Worm (Caenorhabditis elegans) whole organism, young adult: Measurements from ENCODE around the gene F58H7.1.
A peak's percentile ranks its signal among the peaks of the same experiment; 100 is the strongest.

Experiments used
- B0336.3 ChIP-seq: fragments of 200-800 bp; sonication (Bioruptor generic); IDR thresholded peaks from 2 replicates; pipeline ENCODE4 v1.3.6; 2022; ENCODE audit warnings: missing genetic modification characterization, missing compliant biosample characterization
- D2030.7 ChIP-seq: fragments of 200-800 bp; sonication (Bioruptor generic); IDR thresholded peaks from 2 replicates; pipeline ENCODE4 v1.3.6; 2022; ENCODE audit warnings: missing genetic modification reagents, missing genetic modification characterization, missing compliant biosample characterization
- F10E7.11 ChIP-seq: sonication (generic microtip); optimal IDR thresholded peaks from 2 replicates; lab custom pipeline; 2017; ENCODE audit warnings: mild to moderate bottlenecking, missing genetic modification characterization, moderate library complexity, missing compliant biosample characterization
- F22D6.2 ChIP-seq: sonication (generic microtip); optimal IDR thresholded peaks from 2 replicates; lab custom pipeline; 2016; ENCODE audit warnings: mild to moderate bottlenecking, missing genetic modification characterization, missing compliant biosample characterization
- F57C9.4 ChIP-seq: sonication (generic microtip); optimal IDR thresholded peaks from 2 replicates; lab custom pipeline; 2017; ENCODE audit warnings: mild to moderate bottlenecking, missing genetic modification characterization, missing compliant biosample characterization
- T26A5.8 ChIP-seq: sonication (generic microtip); optimal IDR thresholded peaks from 2 replicates; lab custom pipeline; 2016; ENCODE audit warnings: missing genetic modification characterization, missing compliant biosample characterization
- Y67H2A.10 ChIP-seq: fragments of 200-800 bp; sonication (Bioruptor generic); conservative IDR thresholded peaks from 2 replicates; pipeline ENCODE4 v1.3.6; 2022; ENCODE audit warnings: missing genetic modification reagents, missing genetic modification characterization, missing compliant biosample characterization
- attf-6 ChIP-seq: fragments of 200-800 bp; sonication (Bioruptor generic); IDR thresholded peaks from 2 replicates; pipeline ENCODE4 v1.3.6; 2022; ENCODE audit warnings: missing genetic modification reagents, missing genetic modification characterization, missing compliant biosample characterization
- bed-1 ChIP-seq: fragments of 200-800 bp; sonication (Bioruptor generic); IDR thresholded peaks from 2 replicates; pipeline ENCODE4 v1.3.6; 2022; ENCODE audit warnings: missing genetic modification reagents, missing genetic modification characterization, missing compliant biosample characterization
- ccch-3 ChIP-seq: fragments of 200-800 bp; sonication (Bioruptor generic); optimal IDR thresholded peaks from 2 replicates; lab custom pipeline; 2018; ENCODE audit warnings: mild to moderate bottlenecking, missing genetic modification characterization, missing compliant biosample characterization
- ceh-27 ChIP-seq: fragments of 200-800 bp; sonication (Bioruptor generic); optimal IDR thresholded peaks from 2 replicates; lab custom pipeline; 2018; ENCODE audit warnings: mild to moderate bottlenecking, missing genetic modification characterization, moderate library complexity, missing compliant biosample characterization
- ceh-79 ChIP-seq: sonication (generic microtip); optimal IDR thresholded peaks from 2 replicates; lab custom pipeline; 2017; ENCODE audit warnings: mild to moderate bottlenecking, missing genetic modification characterization, missing compliant biosample characterization
- die-1 ChIP-seq: sonication (generic microtip); optimal IDR thresholded peaks from 2 replicates; lab custom pipeline; 2016; ENCODE audit warnings: missing genotype, mild to moderate bottlenecking, missing genetic modification characterization, missing compliant biosample characterization
- dpff-1 ChIP-seq: sonication (generic microtip); optimal IDR thresholded peaks from 2 replicates; lab custom pipeline; 2017; ENCODE audit warnings: mild to moderate bottlenecking, missing genetic modification characterization, missing compliant biosample characterization
- egl-18 ChIP-seq: fragments of 200-800 bp; sonication (Bioruptor generic); IDR thresholded peaks from 2 replicates; pipeline ENCODE4 v1.3.6; 2022; ENCODE audit warnings: missing genetic modification reagents, missing genetic modification characterization, missing compliant biosample characterization
- egl-44 ChIP-seq: fragments of 200-800 bp; sonication (Bioruptor generic); IDR thresholded peaks from 2 replicates; pipeline ENCODE4 v1.3.6; 2022; ENCODE audit warnings: missing genetic modification reagents, missing genetic modification characterization, missing compliant biosample characterization
- ekl-4 ChIP-seq: fragments of 200-800 bp; sonication (Bioruptor generic); IDR thresholded peaks from 2 replicates; pipeline ENCODE4 v1.3.6; 2022; ENCODE audit warnings: missing genetic modification reagents, missing genetic modification characterization, missing compliant biosample characterization
- hlh-12 ChIP-seq: sonication (generic microtip); optimal IDR thresholded peaks from 2 replicates; lab custom pipeline; 2016; ENCODE audit warnings: missing genetic modification characterization, missing compliant biosample characterization
- hlh-26 ChIP-seq: fragments of 200-800 bp; sonication (Bioruptor generic); conservative IDR thresholded peaks from 2 replicates; pipeline ENCODE4 v1.3.6; 2022; ENCODE audit warnings: missing genetic modification reagents, missing genetic modification characterization, missing compliant biosample characterization
- hmg-20 ChIP-seq: fragments of 200-800 bp; sonication (Bioruptor generic); IDR thresholded peaks from 2 replicates; pipeline ENCODE4 v1.3.6; 2022; ENCODE audit warnings: missing genetic modification reagents, missing genetic modification characterization, missing compliant biosample characterization
- lin-35 ChIP-seq, 3 experiments: fragments of 150-350 bp in 2 of 3; sonication (generic microtip) in 1 of 3; optimal IDR thresholded peaks; 2 replicates each; lab custom pipeline; 2014 to 2018; ENCODE audit warnings: missing biosample characterization in 3 of 3, missing genetic modification characterization in 3 of 3, missing genetic modification reagents in 3 of 3
- lin-40 ChIP-seq: sonication (generic microtip); optimal IDR thresholded peaks from 2 replicates; lab custom pipeline; 2016; ENCODE audit warnings: missing genetic modification characterization, mild to moderate bottlenecking, missing compliant biosample characterization, missing genotype, missing genetic modification reagents
- lir-1 ChIP-seq: fragments of 200-800 bp; sonication (Bioruptor generic); conservative IDR thresholded peaks from 2 replicates; pipeline ENCODE4 v1.3.6; 2022; ENCODE audit warnings: missing genetic modification reagents, missing genetic modification characterization, missing compliant biosample characterization
- mel-28 ChIP-seq: sonication (generic microtip); optimal IDR thresholded peaks from 2 replicates; lab custom pipeline; 2016; ENCODE audit warnings: borderline replicate concordance, mild to moderate bottlenecking, missing genetic modification characterization, missing compliant biosample characterization
- nfyb-1 ChIP-seq: fragments of 200-800 bp; sonication (Bioruptor generic); IDR thresholded peaks from 2 replicates; pipeline ENCODE4 v1.3.6; 2022; ENCODE audit warnings: missing genetic modification reagents, missing genetic modification characterization, missing compliant biosample characterization
- nhr-120 ChIP-seq: fragments of 200-800 bp; sonication (Bioruptor generic); IDR thresholded peaks from 2 replicates; pipeline ENCODE4 v1.3.6; 2022; ENCODE audit warnings: missing genetic modification characterization, missing compliant biosample characterization
- nhr-179 ChIP-seq: sonication (generic microtip); optimal IDR thresholded peaks from 2 replicates; lab custom pipeline; 2016; ENCODE audit warnings: mild to moderate bottlenecking, missing genetic modification characterization, missing compliant biosample characterization
- pbrm-1 ChIP-seq: fragments of 200-800 bp; sonication (Bioruptor generic); IDR thresholded peaks from 2 replicates; pipeline ENCODE4 v1.3.6; 2022; ENCODE audit warnings: missing genetic modification reagents, missing genetic modification characterization, missing compliant biosample characterization
- pha-4 ChIP-seq: fragments of 150-350 bp; sonication (generic microtip); optimal IDR thresholded peaks from 2 replicates; lab custom pipeline; 2014; ENCODE audit warnings: missing biosample characterization, missing genetic modification reagents, missing genetic modification characterization
- tbx-9 ChIP-seq: sonication (generic microtip); optimal IDR thresholded peaks from 2 replicates; lab custom pipeline; 2016; ENCODE audit warnings: borderline replicate concordance, missing genetic modification characterization, inconsistent platforms, missing compliant biosample characterization
- zfh-2 ChIP-seq: fragments of 200-800 bp; sonication (Bioruptor generic); conservative IDR thresholded peaks from 2 replicates; pipeline ENCODE4 v1.3.6; 2022; ENCODE audit warnings: missing genetic modification reagents, missing genetic modification characterization, missing compliant biosample characterization
- zim-3 ChIP-seq: sonication (generic microtip); optimal IDR thresholded peaks from 2 replicates; lab custom pipeline; 2017; ENCODE audit warnings: mild to moderate bottlenecking, missing genetic modification characterization, moderate library complexity, missing compliant biosample characterization
- ztf-22 ChIP-seq: fragments of 200-800 bp; sonication (Bioruptor generic); optimal IDR thresholded peaks from 2 replicates; lab custom pipeline; 2018; ENCODE audit warnings: mild to moderate bottlenecking, missing genetic modification characterization, moderate library complexity, missing compliant biosample characterization

The F58H7.1 gene

DNA sequence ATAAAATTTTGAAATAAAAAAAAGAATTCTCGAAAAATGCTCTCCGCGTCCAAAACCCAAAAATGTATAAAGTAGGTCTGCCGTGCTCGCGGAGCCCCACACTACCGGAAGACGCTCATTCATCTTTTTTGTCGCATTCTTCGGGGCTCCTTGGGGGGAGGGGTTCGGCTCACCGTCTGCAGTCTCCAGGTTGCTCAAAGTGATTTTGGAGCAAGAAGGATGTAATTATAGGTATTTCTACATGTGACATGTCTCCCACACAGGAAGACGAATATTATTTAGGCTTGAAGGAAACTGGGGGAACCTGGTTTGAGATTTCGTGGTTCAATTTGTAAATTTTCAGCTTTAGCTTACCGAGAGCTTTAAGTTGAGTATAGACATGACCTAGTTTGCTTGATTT is at the start of gene F58H7.1:
TSS of gene F58H7.1 (minus strand) at position 101 of the 400 bp plus-strand sequence.
- TF ChIP-seq zfh-2 (GFP tag; lab: Robert Waterston, UW) (peak; percentile 41; the same call in 1 of the 2 replicates), ceh-79 (no peak)

ce11 chrIV:983558-983957 is 47.9 kb upstream of the F58H7.1 start:
- no peak for TF ChIP-seq dpff-1 (tag; lab: Kevin White, UChicago)
- no peak for TF ChIP-seq F10E7.11
- no peak for TF ChIP-seq ceh-79
- TF ChIP-seq ztf-22 (GFP tag; lab: Kevin White, UChicago), result no peak
- TF ChIP-seq lin-35 (GFP tag; optimal IDR thresholded peaks at IDR 0.05; lab: Kevin White, UChicago), result no peak
- TF ChIP-seq F22D6.2, result no peak
- no peak for TF ChIP-seq ceh-27 (GFP tag; lab: Kevin White, UChicago)
- TF ChIP-seq bed-1 (GFP tag; lab: Robert Waterston, UW), result no peak
- TF ChIP-seq lin-40 (tag; lab: Kevin White, UChicago), result no peak
- no peak for TF ChIP-seq nhr-120 (GFP tag; lab: Robert Waterston, UW)
- no peak for TF ChIP-seq zim-3 (tag; lab: Kevin White, UChicago)
- no peak for TF ChIP-seq F57C9.4 (tag; lab: Kevin White, UChicago)

- TF ChIP-seq zfh-2 (GFP tag; lab: Robert Waterston, UW), result 0 out of 2 replicates have a peak, but pooled peaks have one; percentile 0
- TF ChIP-seq hlh-12, result no peak
These were observed 40.7 kb upstream of the F58H7.1 start for ce11 chrIV:976372-976771.

DNA sequence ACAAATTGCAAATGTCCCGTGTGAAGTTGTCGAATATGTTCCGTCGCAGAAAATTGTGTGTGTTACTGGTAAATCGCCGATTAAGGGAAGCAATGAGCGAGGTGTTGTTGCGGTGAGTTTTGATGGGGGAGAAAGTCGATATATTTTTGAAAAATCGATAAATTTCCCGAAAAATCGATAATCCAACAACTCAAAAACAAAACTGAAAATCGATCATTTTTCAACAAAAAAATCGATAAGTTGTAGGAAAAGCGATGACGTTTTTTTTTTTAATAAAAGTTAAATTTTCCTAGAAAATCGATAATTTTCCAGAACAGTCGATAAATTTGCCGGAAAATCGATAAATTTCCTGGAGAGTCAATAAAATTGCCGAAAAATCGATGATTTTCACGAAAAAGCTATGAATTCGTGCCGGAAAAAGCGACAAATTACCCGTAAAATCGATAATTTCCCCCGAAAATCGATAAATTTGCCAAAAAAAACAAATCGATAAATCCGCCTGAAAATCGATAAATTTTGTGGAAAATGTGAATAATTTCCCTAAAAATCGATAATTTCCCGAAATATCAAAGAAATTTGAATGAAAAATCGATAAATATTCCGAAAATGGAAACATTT is 37.3 kb upstream of the F58H7.1 start:
- TF ChIP-seq mel-28 (no peak), B0336.3 (GFP tag; lab: Robert Waterston, UW) (no peak), lir-1 (no peak), ekl-4 (GFP tag; lab: Robert Waterston, UW) (no peak)

DNA sequence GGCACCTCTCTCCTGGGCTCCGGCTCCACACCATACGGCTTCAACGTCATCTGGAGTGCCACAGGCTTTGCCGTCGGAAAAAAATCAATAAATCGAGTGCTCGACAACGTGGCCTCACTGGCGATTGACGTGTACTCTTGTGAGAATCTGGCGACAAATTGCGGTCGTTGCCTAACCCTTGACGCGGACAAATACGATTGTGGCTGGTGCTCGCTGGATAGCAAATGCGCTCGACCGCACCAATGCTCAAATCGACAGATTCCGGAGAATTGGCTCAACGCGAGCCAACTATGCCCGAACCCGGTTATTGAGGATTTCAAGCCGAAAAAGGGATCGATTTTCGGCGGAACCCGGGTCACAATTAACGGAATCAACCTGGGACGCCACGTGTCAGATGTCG is 36.8 kb upstream of the F58H7.1 start:
- no peak for TF ChIP-seq Y67H2A.10 (GFP tag; lab: Robert Waterston, UW)
- peak; percentile 52; the same call in 1 of the 2 replicates for TF ChIP-seq zfh-2 (GFP tag; lab: Robert Waterston, UW)

ce11 chrIV:971122-971521 is 35.5 kb upstream of the F58H7.1 start:
- no peak for TF ChIP-seq hlh-26 (GFP tag; lab: Robert Waterston, UW)
- TF ChIP-seq, all 124 proteins: peak for 0

ce11 chrIV:961862-962261 is 26.2 kb upstream of the F58H7.1 start:
- no peak for TF ChIP-seq attf-6 (GFP tag; lab: Robert Waterston, UW)
- TF ChIP-seq nfyb-1 (GFP tag; lab: Robert Waterston, UW), result no peak
- TF ChIP-seq bed-1 (GFP tag; lab: Robert Waterston, UW), result no peak
- no peak for TF ChIP-seq hmg-20 (GFP tag; lab: Robert Waterston, UW)
- no peak for TF ChIP-seq pha-4 (tag; lab: Kevin White, UChicago)
- TF ChIP-seq ccch-3 (GFP tag; lab: Kevin White, UChicago), result no peak
- no peak for TF ChIP-seq egl-18 (GFP tag; lab: Robert Waterston, UW)
- no peak for TF ChIP-seq ceh-79
- TF ChIP-seq egl-44 (GFP tag; lab: Robert Waterston, UW), result no peak
- no peak for TF ChIP-seq nhr-179
- TF ChIP-seq Y67H2A.10 (GFP tag; lab: Robert Waterston, UW), result no peak
- TF ChIP-seq D2030.7 (GFP tag; lab: Robert Waterston, UW), result no peak
- TF ChIP-seq tbx-9 (tag; lab: Kevin White, UChicago), result no peak
- TF ChIP-seq T26A5.8 (tag; lab: Kevin White, UChicago), result no peak
- TF ChIP-seq pbrm-1, result no peak
- no peak for TF ChIP-seq ekl-4 (GFP tag; lab: Robert Waterston, UW)
- TF ChIP-seq die-1 (tag; lab: Kevin White, UChicago), result no peak
- no peak for TF ChIP-seq ztf-22 (GFP tag; lab: Kevin White, UChicago)
- TF ChIP-seq, all 124 proteins: peak for 0
